Worm (Caenorhabditis elegans) whole organism, young adult: ENCODE results near the gene lgc-26.

ENCODE experiments used
- F10E7.11 ChIP-seq: sonication (generic microtip); optimal IDR thresholded peaks from 2 replicates; lab custom pipeline; 2017; ENCODE audit warnings: mild to moderate bottlenecking, missing genetic modification characterization, moderate library complexity, missing compliant biosample characterization
- F23B12.7 ChIP-seq: sonication (generic microtip); optimal IDR thresholded peaks from 2 replicates; lab custom pipeline; 2017; ENCODE audit warnings: missing genetic modification characterization, mild to moderate bottlenecking, missing compliant biosample characterization, antibody characterized with exemption, moderate library complexity; ENCODE audit not compliant: insufficient read depth
- F49E8.2 ChIP-seq: sonication (generic microtip); optimal IDR thresholded peaks from 3 replicates; lab custom pipeline; 2017; ENCODE audit warnings: missing genetic modification characterization, mild to moderate bottlenecking, missing compliant biosample characterization, antibody characterized with exemption, moderate library complexity; ENCODE audit not compliant: insufficient read depth
- T07F8.4 ChIP-seq: sonication (generic microtip); optimal IDR thresholded peaks from 2 replicates; lab custom pipeline; 2016; ENCODE audit warnings: mild to moderate bottlenecking, missing genetic modification characterization, moderate library complexity, missing compliant biosample characterization
- ZK185.1 ChIP-seq: sonication (generic microtip); optimal IDR thresholded peaks from 2 replicates; lab custom pipeline; 2016; ENCODE audit warnings: mild to moderate bottlenecking, missing genetic modification characterization, missing compliant biosample characterization; ENCODE audit not compliant: poor library complexity, severe bottlenecking
- ama-1 ChIP-seq, 3 experiments: fragments of 150-350 bp in 1 of 3; sonication (generic microtip) in 2 of 3; optimal IDR thresholded peaks; 2 replicates each; lab custom pipeline; 2014 to 2018; ENCODE audit warnings: missing biosample characterization in 2 of 3, missing genetic modification characterization in 2 of 3, missing genetic modification reagents in 2 of 3
- athp-1 ChIP-seq: sonication (generic microtip); optimal IDR thresholded peaks from 2 replicates; lab custom pipeline; 2017; ENCODE audit warnings: mild to moderate bottlenecking, missing genetic modification characterization, missing compliant biosample characterization
- attf-6 ChIP-seq: fragments of 200-800 bp; sonication (Bioruptor generic); IDR thresholded peaks from 2 replicates; pipeline ENCODE4 v1.3.6; 2022; ENCODE audit warnings: missing genetic modification reagents, missing genetic modification characterization, missing compliant biosample characterization
- ccch-3 ChIP-seq: fragments of 200-800 bp; sonication (Bioruptor generic); optimal IDR thresholded peaks from 2 replicates; lab custom pipeline; 2018; ENCODE audit warnings: mild to moderate bottlenecking, missing genetic modification characterization, missing compliant biosample characterization
- cebp-2 ChIP-seq: fragments of 200-800 bp; sonication (Bioruptor generic); IDR thresholded peaks from 2 replicates; pipeline ENCODE4 v1.3.6; 2022; ENCODE audit warnings: missing genetic modification characterization, missing compliant biosample characterization
- ceh-58 ChIP-seq: fragments of 200-800 bp; sonication (Bioruptor generic); IDR thresholded peaks from 2 replicates; pipeline ENCODE4 v1.3.6; 2022; ENCODE audit warnings: missing genetic modification characterization, missing compliant biosample characterization
- ceh-79 ChIP-seq: sonication (generic microtip); optimal IDR thresholded peaks from 2 replicates; lab custom pipeline; 2017; ENCODE audit warnings: mild to moderate bottlenecking, missing genetic modification characterization, missing compliant biosample characterization
- dpff-1 ChIP-seq: sonication (generic microtip); optimal IDR thresholded peaks from 2 replicates; lab custom pipeline; 2017; ENCODE audit warnings: mild to moderate bottlenecking, missing genetic modification characterization, missing compliant biosample characterization
- dpl-1 ChIP-seq: fragments of 150-350 bp; optimal IDR thresholded peaks from 2 replicates; lab custom pipeline; 2014; ENCODE audit warnings: missing biosample characterization, missing genetic modification reagents, missing genetic modification characterization
- him-1 ChIP-seq: sonication (generic microtip); optimal IDR thresholded peaks from 2 replicates; lab custom pipeline; 2016; ENCODE audit warnings: missing genotype, missing genetic modification reagents, missing genetic modification characterization, missing compliant biosample characterization
- hlh-12 ChIP-seq: sonication (generic microtip); optimal IDR thresholded peaks from 2 replicates; lab custom pipeline; 2016; ENCODE audit warnings: missing genetic modification characterization, missing compliant biosample characterization
- hmg-1.2 ChIP-seq: fragments of 200-800 bp; sonication (Bioruptor generic); IDR thresholded peaks from 2 replicates; pipeline ENCODE4 v1.3.6; 2022; ENCODE audit warnings: missing genetic modification reagents, missing genetic modification characterization, missing compliant biosample characterization
- hrde-1 ChIP-seq: sonication (generic microtip); optimal IDR thresholded peaks from 2 replicates; lab custom pipeline; 2016; ENCODE audit warnings: missing genetic modification characterization, mild to moderate bottlenecking, missing compliant biosample characterization, moderate library complexity, missing genotype, missing genetic modification reagents, borderline replicate concordance
- lin-35 ChIP-seq, 3 experiments: fragments of 150-350 bp in 2 of 3; sonication (generic microtip) in 1 of 3; optimal IDR thresholded peaks; 2 replicates each; lab custom pipeline; 2014 to 2018; ENCODE audit warnings: missing biosample characterization in 3 of 3, missing genetic modification characterization in 3 of 3, missing genetic modification reagents in 3 of 3
- mel-28 ChIP-seq: sonication (generic microtip); optimal IDR thresholded peaks from 2 replicates; lab custom pipeline; 2016; ENCODE audit warnings: borderline replicate concordance, mild to moderate bottlenecking, missing genetic modification characterization, missing compliant biosample characterization
- mes-4 ChIP-seq: sonication (generic microtip); optimal IDR thresholded peaks from 2 replicates; lab custom pipeline; 2016; ENCODE audit warnings: missing genotype, missing genetic modification characterization, missing compliant biosample characterization
- mxl-1 ChIP-seq: sonication (generic microtip); optimal IDR thresholded peaks from 2 replicates; lab custom pipeline; 2016; ENCODE audit warnings: missing genetic modification characterization, missing compliant biosample characterization
- nfya-2 ChIP-seq: fragments of 200-800 bp; sonication (Bioruptor generic); IDR thresholded peaks from 2 replicates; pipeline ENCODE4 v1.3.6; 2022; ENCODE audit warnings: missing genetic modification reagents, missing genetic modification characterization, missing compliant biosample characterization
- nfyb-1 ChIP-seq: fragments of 200-800 bp; sonication (Bioruptor generic); IDR thresholded peaks from 2 replicates; pipeline ENCODE4 v1.3.6; 2022; ENCODE audit warnings: missing genetic modification reagents, missing genetic modification characterization, missing compliant biosample characterization
- rcor-1 ChIP-seq: fragments of 200-800 bp; sonication (Bioruptor generic); IDR thresholded peaks from 2 replicates; pipeline ENCODE4 v1.3.6; 2022; ENCODE audit warnings: missing genetic modification reagents, missing genetic modification characterization, missing compliant biosample characterization
- rec-8 ChIP-seq, 2 experiments: sonication (generic microtip); optimal IDR thresholded peaks; 2 replicates each; lab custom pipeline; 2016; ENCODE audit warnings: mild to moderate bottlenecking in 2 of 2, missing genetic modification characterization in 2 of 2, missing genetic modification reagents in 2 of 2, missing genotype in 2 of 2, missing biosample characterization in 1 of 2, missing compliant biosample characterization in 1 of 2, moderate library complexity in 1 of 2
- sea-2 ChIP-seq: fragments of 200-800 bp; sonication (Bioruptor generic); IDR thresholded peaks from 2 replicates; pipeline ENCODE4 v1.3.6; 2022; ENCODE audit warnings: missing genetic modification characterization, missing compliant biosample characterization
- snpc-1.1 ChIP-seq: sonication (generic microtip); optimal IDR thresholded peaks from 2 replicates; lab custom pipeline; 2017; ENCODE audit warnings: missing genetic modification characterization, mild to moderate bottlenecking, missing compliant biosample characterization, antibody characterized with exemption, moderate library complexity, missing genotype, missing genetic modification reagents; ENCODE audit not compliant: insufficient read depth
- tlf-1 ChIP-seq: fragments of 200-800 bp; sonication (Bioruptor generic); optimal IDR thresholded peaks from 2 replicates; lab custom pipeline; 2018; ENCODE audit warnings: mild to moderate bottlenecking, missing genetic modification characterization, missing compliant biosample characterization
- unc-130 ChIP-seq: sonication (generic microtip); optimal IDR thresholded peaks from 2 replicates; lab custom pipeline; 2016; ENCODE audit warnings: missing genetic modification reagents, missing genetic modification characterization, missing compliant biosample characterization
- zim-3 ChIP-seq: sonication (generic microtip); optimal IDR thresholded peaks from 2 replicates; lab custom pipeline; 2017; ENCODE audit warnings: mild to moderate bottlenecking, missing genetic modification characterization, moderate library complexity, missing compliant biosample characterization
- ztf-6 ChIP-seq: fragments of 200-800 bp; sonication (Bioruptor generic); IDR thresholded peaks from 2 replicates; pipeline ENCODE4 v1.3.6; 2022; ENCODE audit warnings: missing genetic modification reagents, missing genetic modification characterization, missing compliant biosample characterization

The lgc-26 gene

DNA sequence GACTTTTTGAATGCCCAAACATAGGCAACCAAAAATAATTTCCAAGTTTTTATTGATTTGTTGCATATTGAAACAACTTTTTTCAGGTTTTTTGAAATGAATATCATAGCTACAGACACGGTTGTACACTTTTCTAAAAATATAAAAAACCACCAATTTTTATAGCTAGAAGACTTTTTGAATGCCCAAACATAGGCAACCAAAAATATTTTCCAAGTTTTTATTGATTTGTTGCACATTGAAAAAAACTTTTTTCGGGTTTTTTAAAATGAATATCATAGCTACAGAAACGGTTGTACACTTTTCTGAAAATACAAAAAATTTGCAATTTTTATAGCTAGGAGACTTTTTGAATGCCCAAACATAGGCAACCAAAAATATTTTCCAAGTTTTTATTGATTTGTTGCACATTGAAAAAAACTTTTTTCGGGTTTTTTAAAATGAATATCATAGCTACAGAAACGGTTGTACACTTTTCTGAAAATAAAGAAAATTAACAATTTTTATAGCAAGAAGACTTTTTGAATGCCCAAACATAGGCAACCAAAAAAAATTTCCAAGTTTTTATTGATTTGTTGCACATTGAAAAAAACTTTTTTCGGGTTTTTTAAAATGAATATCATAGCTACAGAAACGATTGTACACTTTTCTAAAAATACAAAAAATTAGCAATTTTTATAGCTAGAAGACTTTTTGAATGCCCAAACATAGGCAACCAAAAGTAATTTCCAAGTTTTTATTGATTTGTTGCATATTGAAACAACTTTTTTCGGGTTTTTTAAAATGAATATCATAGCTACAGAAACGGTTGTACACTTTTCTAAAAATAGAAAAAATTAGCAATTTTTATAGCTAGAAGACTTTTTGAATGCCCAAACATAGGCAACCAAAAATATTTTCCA, 2.8 kb upstream of the lgc-26 start:
- TF ChIP-seq F23B12.7, result peak; percentile 23
- TF ChIP-seq rec-8 (tag; optimal IDR thresholded peaks at IDR 0.05; lab: Kevin White, UChicago), result peak in 1 of 2 experiments; percentile 74
- peak; percentile 93 for TF ChIP-seq hlh-12 (tag; lab: Kevin White, UChicago)
- TF ChIP-seq mxl-1 (tag; lab: Kevin White, UChicago), result peak; percentile 77
- TF ChIP-seq lin-35 (GFP tag; optimal IDR thresholded peaks at IDR 0.05; lab: Kevin White, UChicago), result peak in 1 of 3 experiments; percentile 4
- TF ChIP-seq mel-28, result peak; percentile 31

DNA sequence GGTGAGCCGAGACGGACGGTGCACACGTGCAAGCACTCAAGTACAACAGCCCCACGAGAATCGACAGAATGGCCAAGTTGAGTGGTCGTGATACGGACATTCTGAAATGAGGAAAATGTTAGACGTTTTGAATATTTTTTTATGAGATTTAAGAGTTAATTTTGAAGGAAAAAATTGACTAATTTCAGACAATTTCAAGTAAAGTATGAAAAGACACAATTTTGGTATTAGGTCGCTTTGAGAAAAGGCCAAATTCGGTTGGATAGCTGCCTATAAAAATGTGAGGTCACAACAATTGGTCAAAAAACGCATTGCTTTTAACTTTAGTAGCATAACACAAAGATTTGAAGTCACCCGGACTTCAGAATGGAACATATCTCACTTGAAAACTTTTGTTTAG, 4.7 kb downstream of the lgc-26 start, which contains the start of gene nlp-70:
nlp-70 (minus strand) TSS at position 101 of the 400 bp plus-strand sequence.
- TF ChIP-seq F49E8.2 (tag; lab: Kevin White, UChicago) (no peak), dpl-1 (GFP tag; lab: Kevin White, UChicago) (no peak), hmg-1.2 (no peak), ceh-58 (no peak), F10E7.11 (tag; lab: Kevin White, UChicago) (no peak), ztf-6 (no peak), dpff-1 (tag; lab: Kevin White, UChicago) (no peak), him-1 (tag; lab: Kevin White, UChicago) (no peak), cebp-2 (GFP tag; lab: Robert Waterston, UW) (no peak), athp-1 (tag; lab: Kevin White, UChicago) (no peak), nfyb-1 (GFP tag; lab: Robert Waterston, UW) (no peak), zim-3 (tag; lab: Kevin White, UChicago) (no peak), tlf-1 (GFP tag; lab: Kevin White, UChicago) (no peak), mes-4 (tag; lab: Kevin White, UChicago) (no peak), T07F8.4 (no peak), rcor-1 (no peak), snpc-1.1 (tag; lab: Kevin White, UChicago) (no peak), hrde-1 (tag; lab: Kevin White, UChicago) (no peak)

DNA sequence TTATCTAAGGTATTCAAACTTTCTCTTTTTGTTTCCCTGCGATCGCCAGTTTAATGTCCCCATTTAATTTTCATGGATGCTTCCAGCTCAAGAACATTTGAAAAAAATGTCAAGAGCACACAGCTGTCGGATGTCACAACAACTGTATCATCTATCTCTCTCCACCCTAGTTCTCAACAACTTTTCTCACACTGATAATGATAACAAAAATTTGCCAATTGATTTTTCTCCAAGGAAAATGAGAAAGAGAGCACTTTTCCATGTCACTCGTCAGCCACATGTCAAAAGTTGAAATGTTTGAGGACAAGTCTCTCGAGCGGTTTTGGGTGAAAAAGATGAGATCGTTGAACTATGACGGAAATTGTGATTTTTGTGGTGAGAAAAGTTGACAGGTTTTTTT, 13.0 kb downstream of the lgc-26 start:
- TF ChIP-seq snpc-1.1 (tag; lab: Kevin White, UChicago), result no peak
- TF ChIP-seq ceh-79, result no peak
- TF ChIP-seq nfya-2 (GFP tag; lab: Robert Waterston, UW), result no peak
- no peak for TF ChIP-seq ccch-3 (GFP tag; lab: Kevin White, UChicago)
- TF ChIP-seq hrde-1 (tag; lab: Kevin White, UChicago), result no peak
- TF ChIP-seq attf-6 (GFP tag; lab: Robert Waterston, UW), result no peak
- no peak for TF ChIP-seq sea-2 (GFP tag; lab: Robert Waterston, UW)
- TF ChIP-seq rcor-1, result no peak
- TF ChIP-seq F10E7.11 (tag; lab: Kevin White, UChicago), result no peak
- no peak for TF ChIP-seq unc-130 (GFP tag; lab: Kevin White, UChicago)
- no peak for TF ChIP-seq ZK185.1 (tag; lab: Kevin White, UChicago)

DNA sequence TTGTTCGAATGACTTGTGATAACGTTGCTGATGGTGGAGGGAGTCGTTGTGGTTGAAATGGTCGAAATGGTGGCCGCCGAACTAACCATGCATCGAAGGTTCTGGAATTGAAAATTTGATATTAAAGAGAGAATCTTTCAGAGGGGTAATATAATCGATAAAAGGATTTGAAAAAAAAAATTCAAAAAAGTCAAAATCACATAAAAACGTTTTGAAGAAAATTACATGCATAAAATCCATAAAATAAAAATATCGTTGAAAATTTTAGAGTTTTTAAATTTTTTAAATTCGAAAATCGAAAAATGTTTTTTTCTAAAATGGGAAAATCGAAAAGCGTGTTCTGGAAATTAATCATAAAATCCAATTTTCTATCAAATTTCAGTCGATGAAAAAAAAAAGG, 13.5 kb downstream of the lgc-26 start, which contains the start of gene npr-5:
npr-5 (minus strand) TSS at position 101 of the 400 bp plus-strand sequence.
- TF ChIP-seq hlh-12 (tag; lab: Kevin White, UChicago) (no peak), ama-1 (optimal IDR thresholded peaks at IDR 0.05; lab: Kevin White, UChicago) (no peak), ama-1 (GFP tag; optimal IDR thresholded peaks at IDR 0.05; lab: Kevin White, UChicago) (no peak)
- TF ChIP-seq, all 124 proteins: peak for 0
